Worm (Caenorhabditis elegans): ENCODE results near the gene srw-79.
A peak's percentile ranks its signal among the peaks of the same experiment; 100 is the strongest.

srw-79 gene

DNA sequence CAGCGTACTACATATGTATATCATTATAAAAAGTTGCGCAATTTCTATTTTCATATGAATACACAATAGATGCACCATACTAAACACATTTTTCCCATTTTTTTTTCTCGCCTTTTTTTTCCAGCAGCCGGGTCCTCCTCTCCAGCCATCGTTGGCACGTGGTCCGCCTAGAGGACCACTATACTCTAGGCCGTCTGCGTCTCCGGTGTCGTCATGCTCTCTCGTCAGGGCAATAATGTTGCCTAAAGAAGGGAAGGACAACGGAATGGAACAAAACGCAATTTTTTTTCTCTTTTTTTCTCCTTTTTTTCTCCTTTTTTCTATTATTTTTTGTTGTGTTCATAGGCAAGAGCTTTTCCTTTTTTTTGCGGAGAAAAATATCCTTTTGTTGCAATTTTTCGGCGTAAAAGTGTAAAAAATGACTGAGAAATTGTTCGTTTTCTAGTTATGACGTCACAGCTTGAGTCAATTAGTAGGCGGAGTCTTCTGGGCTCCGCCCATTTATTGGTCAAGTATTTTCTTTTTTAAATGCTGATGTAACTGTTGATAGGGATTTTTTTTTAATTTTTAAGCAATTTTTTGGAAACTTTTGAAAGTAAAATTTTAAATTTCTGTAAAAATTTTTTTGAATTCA lies 16.1 kb downstream of the srw-79 start:
- TF ChIP-seq him-1 (tag; optimal IDR thresholded peaks at IDR 0.05) (peak; percentile 67), dao-5 (tag; optimal IDR thresholded peaks at IDR 0.05) (no peak)

DNA sequence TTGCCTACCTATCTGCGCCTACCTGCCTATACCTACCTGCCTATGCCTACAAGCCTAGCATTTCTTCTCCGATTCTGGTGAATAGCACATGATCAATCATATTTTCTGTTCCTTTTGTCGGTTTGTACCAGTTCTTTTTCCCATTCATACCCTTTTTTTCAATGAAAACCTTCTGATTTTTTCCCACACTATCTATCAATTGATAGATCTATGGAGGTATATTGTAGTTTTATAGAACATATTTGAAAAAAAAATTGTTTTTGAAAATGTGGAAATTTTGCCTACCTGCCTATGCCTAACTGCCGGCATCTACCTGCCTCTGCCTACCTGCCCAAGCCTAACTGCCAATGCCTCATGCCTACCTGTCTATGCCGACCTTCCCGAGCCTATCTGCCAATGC lies 17.1 kb downstream of the srw-79 start:
- TF ChIP-seq him-1 (tag; optimal IDR thresholded peaks at IDR 0.05) = no peak
- TF ChIP-seq W03F9.2 (tag; optimal IDR thresholded peaks at IDR 0.05) = no peak
- no peak for TF ChIP-seq dao-5 (tag; optimal IDR thresholded peaks at IDR 0.05)

DNA sequence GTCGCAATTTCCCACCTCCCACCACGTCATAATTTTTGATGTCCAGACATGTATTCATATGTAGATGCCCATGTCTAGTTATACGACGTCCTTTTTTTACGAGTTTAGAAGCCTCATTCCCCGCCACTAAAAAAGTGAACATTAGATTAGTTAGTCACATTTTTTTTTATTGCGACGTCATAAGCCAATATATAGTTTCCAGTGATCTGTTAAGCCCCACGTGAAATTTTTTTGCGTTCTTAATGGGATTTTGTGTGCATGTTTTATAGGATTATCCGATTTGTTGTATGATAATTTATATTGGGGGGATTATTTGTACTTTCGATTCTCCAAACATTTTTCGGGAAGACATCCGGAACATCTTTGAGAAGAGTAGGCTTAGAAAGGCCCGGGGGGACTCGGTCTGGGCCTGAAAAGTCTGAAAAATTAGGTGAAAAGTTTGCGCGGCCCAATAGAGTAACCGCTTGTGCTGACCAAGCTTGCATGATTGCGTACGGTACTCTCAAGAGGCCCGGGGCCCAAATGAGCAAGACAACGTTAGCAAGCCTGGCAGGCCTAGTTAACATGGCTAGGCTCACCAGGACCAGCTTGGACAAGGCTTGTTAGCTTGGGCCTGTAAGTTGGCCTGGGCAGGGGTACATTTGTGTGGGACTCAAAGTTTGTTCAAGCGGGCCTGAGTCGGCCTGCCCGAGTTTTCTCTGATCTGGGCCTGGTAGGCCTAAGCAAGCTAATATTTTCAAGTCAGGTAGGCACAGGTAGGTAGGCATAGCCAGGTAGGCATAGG lies 18.9 kb downstream of the srw-79 start:
- TF ChIP-seq him-1 (tag; optimal IDR thresholded peaks at IDR 0.05) (no peak), W03F9.2 (tag; optimal IDR thresholded peaks at IDR 0.05) (no peak), dao-5 (tag; optimal IDR thresholded peaks at IDR 0.05) (no peak)

DNA sequence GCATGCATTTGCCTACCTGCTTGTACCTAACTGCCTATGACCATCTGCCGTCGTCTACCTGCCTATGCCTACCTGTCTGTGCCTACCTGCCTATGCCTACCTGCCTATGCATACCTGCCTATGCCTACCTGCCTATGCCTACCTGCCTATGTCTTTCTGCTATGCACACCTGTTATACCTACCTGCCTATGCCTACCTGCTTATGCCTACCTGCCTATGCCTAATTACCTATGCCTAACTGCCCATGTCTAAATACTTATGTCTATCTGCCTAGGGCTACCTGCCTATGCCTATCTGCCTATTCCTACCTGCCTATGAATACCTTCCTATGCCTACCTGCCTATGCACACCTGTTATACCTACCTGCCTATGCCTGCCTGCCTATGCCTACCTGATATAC lies 19.8 kb downstream of the srw-79 start:
- TF ChIP-seq him-1 (tag; optimal IDR thresholded peaks at IDR 0.05) = no peak
- TF ChIP-seq dao-5 (tag; optimal IDR thresholded peaks at IDR 0.05) = no peak
- no peak for TF ChIP-seq W03F9.2 (tag; optimal IDR thresholded peaks at IDR 0.05)

DNA sequence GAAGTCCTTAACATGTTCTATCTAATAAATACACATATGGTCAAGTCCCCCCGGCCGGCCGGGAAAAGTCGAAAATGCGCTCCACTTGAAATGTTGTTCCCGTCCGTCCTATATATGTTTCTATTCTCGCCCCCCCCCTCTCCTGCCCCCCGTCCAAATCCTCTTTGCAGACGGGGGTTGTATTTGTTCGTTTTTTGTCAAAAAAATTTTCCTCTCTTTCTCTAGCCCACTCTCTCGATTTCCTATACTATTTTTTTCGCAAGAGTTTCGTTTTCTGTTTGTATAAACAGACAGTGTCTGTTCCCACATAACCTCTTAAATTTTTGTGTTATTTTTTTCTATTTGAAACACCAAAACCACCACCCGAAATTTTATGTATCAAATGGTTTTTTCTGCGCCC lies 20.5 kb downstream of the srw-79 start:
- TF ChIP-seq W03F9.2 (tag; optimal IDR thresholded peaks at IDR 0.05) (no peak), dao-5 (tag; optimal IDR thresholded peaks at IDR 0.05) (no peak), him-1 (tag; optimal IDR thresholded peaks at IDR 0.05) (no peak)

DNA sequence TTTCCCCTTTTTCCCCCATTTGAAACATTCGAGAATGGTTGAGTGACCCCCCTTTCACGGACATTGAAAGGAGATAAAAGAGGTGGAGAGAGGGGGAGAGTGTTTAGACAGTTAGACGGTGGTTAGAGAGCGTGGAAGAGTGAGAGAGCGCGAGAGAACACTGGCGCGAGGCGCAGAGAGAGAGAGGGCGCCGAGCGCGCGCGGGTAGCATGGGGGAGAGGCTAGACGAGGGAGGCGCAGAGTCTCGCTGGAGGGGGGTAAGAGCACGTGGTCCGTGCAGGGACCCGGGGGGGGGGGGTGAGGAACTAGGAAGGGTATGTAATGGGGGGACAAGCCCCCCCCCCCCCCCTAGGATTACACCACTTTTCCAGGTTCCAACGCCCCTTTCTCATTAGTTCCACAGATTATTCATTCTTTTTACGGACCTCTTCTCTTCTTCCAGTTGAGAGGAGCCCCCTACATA lies 27.4 kb downstream of the srw-79 start:
- no peak for TF ChIP-seq dao-5 (tag; optimal IDR thresholded peaks at IDR 0.05)
- peak; percentile 91 for TF ChIP-seq him-1 (tag; optimal IDR thresholded peaks at IDR 0.05)

DNA sequence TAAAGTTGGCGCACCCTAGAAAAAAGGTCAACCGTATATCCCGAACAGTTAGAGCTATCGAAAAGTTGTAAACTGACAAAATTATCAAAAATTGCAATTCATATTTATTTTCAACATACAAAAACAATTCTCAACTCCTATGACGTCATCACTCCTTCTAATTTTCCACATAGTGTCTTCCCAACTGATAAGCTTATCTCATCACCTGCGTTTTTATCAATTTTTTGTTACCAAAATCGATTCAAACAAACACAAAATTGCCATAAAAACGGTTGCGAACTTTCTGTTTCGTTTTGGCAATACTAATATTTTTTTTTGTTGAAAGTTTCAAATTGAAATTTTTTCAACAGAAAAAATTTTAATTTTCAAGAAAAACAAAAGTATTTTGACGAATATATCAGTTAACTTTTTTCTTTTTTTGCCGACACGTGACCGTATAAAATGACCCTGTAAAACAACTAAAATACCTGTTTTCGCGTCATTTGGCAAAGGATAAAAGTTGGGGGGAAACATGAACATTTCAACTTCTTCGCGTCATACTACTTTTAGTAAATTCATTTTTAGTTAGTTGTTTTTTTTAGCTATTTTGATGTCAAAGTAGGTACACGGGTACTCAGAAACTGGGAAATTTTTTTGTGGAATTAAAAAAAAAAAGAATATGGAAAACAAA lies 29.2 kb downstream of the srw-79 start:
- no peak for TF ChIP-seq him-1 (tag; optimal IDR thresholded peaks at IDR 0.05)
- no peak for TF ChIP-seq W03F9.2 (tag; optimal IDR thresholded peaks at IDR 0.05)
- no peak for TF ChIP-seq dao-5 (tag; optimal IDR thresholded peaks at IDR 0.05)

DNA sequence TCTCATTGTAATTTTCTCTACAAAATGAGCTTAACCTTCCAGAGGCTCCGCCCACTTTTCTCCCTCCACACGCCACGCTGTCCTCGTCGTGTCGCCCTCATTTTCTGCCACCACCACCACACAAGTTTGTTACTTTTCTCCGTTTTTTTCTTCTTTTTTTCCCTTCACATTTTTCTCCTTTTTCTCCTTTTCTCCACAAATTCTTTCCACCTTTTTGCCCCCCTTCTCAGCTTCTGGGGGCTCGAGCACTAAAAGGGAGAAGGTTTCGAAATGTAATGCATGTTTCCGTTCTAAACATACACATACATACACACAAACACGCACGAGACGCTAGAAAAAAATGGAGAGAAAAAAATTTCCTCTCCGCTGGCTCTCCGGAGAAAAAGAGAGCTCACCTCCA lies 30.1 kb downstream of the srw-79 start, which contains the start of gene nhr-88:
TSS of gene nhr-88 (plus strand) at position 43 of the 400 bp plus-strand sequence.
- TF ChIP-seq W03F9.2 (tag; optimal IDR thresholded peaks at IDR 0.05) = no peak
- no peak for TF ChIP-seq him-1 (tag; optimal IDR thresholded peaks at IDR 0.05)
- no peak for TF ChIP-seq dao-5 (tag; optimal IDR thresholded peaks at IDR 0.05)

DNA sequence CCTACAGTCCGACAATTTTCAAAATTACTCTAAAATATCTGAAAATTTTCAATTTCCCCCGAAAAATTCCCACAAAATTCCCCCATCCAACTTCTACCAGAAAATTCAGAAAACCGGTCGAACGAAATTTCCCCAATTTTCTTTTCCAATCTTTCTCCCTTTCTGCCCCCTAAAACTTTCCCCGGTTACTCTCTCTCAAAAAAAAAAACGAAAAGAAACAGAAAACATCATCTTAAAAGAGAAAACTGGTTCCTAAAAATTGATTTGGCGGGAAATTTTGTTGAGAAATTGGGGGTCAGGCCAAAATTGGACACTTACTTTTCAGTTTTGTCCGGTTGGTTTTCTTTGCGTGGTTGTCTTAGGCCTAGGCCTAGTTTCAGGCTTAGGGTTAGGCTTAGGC lies 31.1 kb downstream of the srw-79 start:
- TF ChIP-seq dao-5 (tag; optimal IDR thresholded peaks at IDR 0.05) = no peak
- TF ChIP-seq W03F9.2 (tag; optimal IDR thresholded peaks at IDR 0.05) = no peak
- TF ChIP-seq him-1 (tag; optimal IDR thresholded peaks at IDR 0.05) = no peak

DNA sequence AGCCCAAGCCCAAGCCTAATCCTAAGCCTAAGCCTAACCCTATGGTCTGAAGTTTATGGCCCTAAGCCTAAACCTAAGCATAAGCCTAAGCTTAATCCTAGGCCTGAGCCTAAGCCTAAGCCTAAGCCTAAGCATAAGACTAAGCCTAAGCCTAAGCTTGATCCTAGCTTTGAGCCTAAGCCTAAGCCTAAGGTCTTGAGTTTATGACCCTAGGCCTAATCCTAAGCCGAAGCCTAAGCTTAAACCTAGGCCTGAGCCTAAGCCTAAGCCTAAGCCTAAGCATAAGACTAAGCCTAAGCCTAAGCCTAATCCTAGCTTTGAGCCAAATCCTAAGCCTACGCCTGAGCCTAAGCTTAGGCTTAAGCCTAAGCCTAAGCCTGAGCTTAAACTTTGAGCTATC lies 32.5 kb downstream of the srw-79 start:
- no peak for TF ChIP-seq dao-5 (tag; optimal IDR thresholded peaks at IDR 0.05)
- TF ChIP-seq him-1 (tag; optimal IDR thresholded peaks at IDR 0.05) = no peak
- TF ChIP-seq W03F9.2 (tag; optimal IDR thresholded peaks at IDR 0.05) = no peak

DNA sequence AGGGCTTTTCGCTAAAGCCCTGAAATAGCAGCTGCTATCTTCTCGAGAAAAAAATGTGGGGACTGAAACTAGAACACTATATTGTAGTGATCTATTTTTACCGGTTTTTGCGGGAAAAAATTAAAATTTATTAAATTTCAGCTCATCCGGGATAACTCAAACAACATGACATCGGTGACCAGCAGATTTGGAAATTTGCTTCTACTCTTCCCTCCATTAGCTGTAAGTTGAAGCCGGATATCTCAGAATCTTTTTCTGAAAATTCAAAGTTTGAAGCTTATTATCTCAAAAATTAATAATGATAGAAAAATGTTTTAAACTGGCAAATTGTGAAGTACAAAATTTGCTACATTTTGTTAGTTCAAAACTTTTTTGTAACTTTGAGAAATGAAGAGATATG lies 37.8 kb downstream of the srw-79 start:
- TF ChIP-seq him-1 (tag; optimal IDR thresholded peaks at IDR 0.05) = no peak
- no peak for TF ChIP-seq W03F9.2 (tag; optimal IDR thresholded peaks at IDR 0.05)
- no peak for TF ChIP-seq dao-5 (tag; optimal IDR thresholded peaks at IDR 0.05)

DNA sequence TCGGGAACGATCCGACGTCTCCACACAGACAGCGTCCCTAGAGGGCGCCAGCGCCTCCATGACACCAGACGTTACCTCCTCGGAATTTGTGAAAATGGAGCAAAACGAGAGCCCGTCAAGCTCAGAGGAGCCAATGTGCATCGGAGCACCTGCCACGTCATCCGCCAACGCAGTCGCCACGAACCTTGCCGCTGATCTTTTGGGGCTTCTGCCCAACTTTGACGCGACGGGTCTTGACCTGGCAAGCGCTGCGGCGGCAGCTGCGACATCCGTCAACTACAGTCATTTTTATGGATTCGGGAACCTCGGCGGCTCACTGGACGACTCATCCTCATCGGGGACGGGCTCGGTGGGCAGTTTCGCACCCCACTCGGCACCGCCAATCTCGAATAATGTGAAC lies 38.9 kb downstream of the srw-79 start:
- TF ChIP-seq dao-5 (tag; optimal IDR thresholded peaks at IDR 0.05) (no peak), W03F9.2 (tag; optimal IDR thresholded peaks at IDR 0.05) (no peak), him-1 (tag; optimal IDR thresholded peaks at IDR 0.05) (no peak)

DNA sequence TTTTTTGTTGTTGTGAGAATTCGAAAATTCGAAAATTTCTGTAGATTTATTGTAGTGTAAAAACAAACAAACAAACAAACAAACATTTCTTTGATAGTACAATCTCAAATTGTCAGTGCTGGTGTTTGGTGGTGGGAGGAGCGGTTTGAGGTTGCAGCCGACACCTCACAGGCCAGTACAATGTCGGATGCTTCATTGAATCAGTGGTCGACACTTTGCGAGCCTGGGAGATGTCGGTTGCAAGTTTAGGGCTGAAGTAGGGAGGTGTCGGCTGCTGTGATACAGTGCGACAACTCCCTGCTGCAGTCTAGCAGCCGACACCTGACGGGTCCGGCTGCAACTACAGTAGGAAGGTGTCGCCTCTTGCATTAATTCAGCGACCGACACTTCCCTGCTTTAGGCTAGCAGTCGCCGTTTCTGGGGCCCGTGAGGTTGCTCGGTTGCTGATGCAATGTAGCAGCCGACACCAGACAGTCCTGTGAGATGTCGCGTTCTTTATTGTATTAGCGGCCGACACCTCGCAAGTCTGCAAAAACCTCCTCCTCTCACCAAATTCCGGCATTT lies 39.5 kb downstream of the srw-79 start:
- TF ChIP-seq W03F9.2 (tag; optimal IDR thresholded peaks at IDR 0.05) = no peak
- TF ChIP-seq dao-5 (tag; optimal IDR thresholded peaks at IDR 0.05) = no peak
- no peak for TF ChIP-seq him-1 (tag; optimal IDR thresholded peaks at IDR 0.05)

DNA sequence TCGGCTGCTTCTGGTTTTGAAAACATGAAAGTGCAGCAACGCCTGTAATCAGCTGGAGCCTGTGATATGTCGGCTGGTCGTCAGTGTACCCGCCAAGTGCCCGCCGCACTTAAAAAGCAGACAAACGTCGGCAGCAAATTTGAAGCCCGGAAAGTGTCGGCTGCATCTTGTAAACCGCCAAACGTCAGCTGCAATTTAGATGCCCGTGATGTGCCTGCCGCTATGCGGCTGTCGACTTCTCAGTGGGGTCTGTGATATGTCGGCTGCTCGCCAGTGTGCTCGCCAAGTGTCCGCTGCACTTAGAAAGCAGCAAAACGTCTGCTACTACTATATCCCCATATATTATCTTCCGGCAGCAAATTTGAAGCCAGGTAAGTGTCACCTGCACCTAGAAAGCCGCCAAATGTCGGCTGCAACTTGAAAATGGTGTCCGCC lies 40.6 kb downstream of the srw-79 start:
- TF ChIP-seq him-1 (tag; optimal IDR thresholded peaks at IDR 0.05) = no peak
- no peak for TF ChIP-seq W03F9.2 (tag; optimal IDR thresholded peaks at IDR 0.05)
- TF ChIP-seq dao-5 (tag; optimal IDR thresholded peaks at IDR 0.05) = no peak

All from whole organism, L4/young adult.